Worm (Caenorhabditis elegans) whole organism, young adult: Measurements from ENCODE around the gene srlf-4.
A peak's percentile ranks its signal among the peaks of the same experiment; 100 is the strongest.

Source experiments
- F22D6.2 ChIP-seq: sonication (generic microtip); optimal IDR thresholded peaks from 2 replicates; lab custom pipeline; 2016; ENCODE audit warnings: mild to moderate bottlenecking, missing genetic modification characterization, missing compliant biosample characterization
- F57A8.1 ChIP-seq: fragments of 200-800 bp; sonication (Bioruptor generic); optimal IDR thresholded peaks from 2 replicates; lab custom pipeline; 2018; ENCODE audit warnings: mild to moderate bottlenecking, missing genetic modification characterization, moderate library complexity, missing compliant biosample characterization
- K11D2.4 ChIP-seq: fragments of 200-800 bp; sonication (Bioruptor generic); IDR thresholded peaks from 2 replicates; pipeline ENCODE4 v1.3.6; 2022; ENCODE audit warnings: missing genetic modification reagents, missing genetic modification characterization, missing compliant biosample characterization
- T07F8.4 ChIP-seq: sonication (generic microtip); optimal IDR thresholded peaks from 2 replicates; lab custom pipeline; 2016; ENCODE audit warnings: mild to moderate bottlenecking, missing genetic modification characterization, moderate library complexity, missing compliant biosample characterization
- T26A5.8 ChIP-seq: sonication (generic microtip); optimal IDR thresholded peaks from 2 replicates; lab custom pipeline; 2016; ENCODE audit warnings: missing genetic modification characterization, missing compliant biosample characterization
- Y53F4B.3 ChIP-seq: fragments of 200-800 bp; sonication (Bioruptor generic); IDR thresholded peaks from 2 replicates; pipeline ENCODE4 v1.3.6; 2022; ENCODE audit warnings: missing genetic modification reagents, missing genetic modification characterization, missing compliant biosample characterization
- Y79H2A.3 ChIP-seq: fragments of 200-800 bp; sonication (Bioruptor generic); conservative IDR thresholded peaks from 2 replicates; pipeline ENCODE4 v1.3.6; 2022; ENCODE audit warnings: missing genetic modification reagents, missing genetic modification characterization, missing compliant biosample characterization
- Y95B8A.8 ChIP-seq: fragments of 200-800 bp; sonication (Bioruptor generic); IDR thresholded peaks from 2 replicates; pipeline ENCODE4 v1.3.6; 2022; ENCODE audit warnings: missing genetic modification reagents, missing genetic modification characterization, missing compliant biosample characterization
- akir-1 ChIP-seq: fragments of 200-800 bp; sonication (Bioruptor generic); optimal IDR thresholded peaks from 2 replicates; lab custom pipeline; 2018; ENCODE audit warnings: mild to moderate bottlenecking, missing genetic modification characterization, moderate library complexity, missing compliant biosample characterization
- ama-1 ChIP-seq, 3 experiments: fragments of 150-350 bp in 1 of 3; sonication (generic microtip) in 2 of 3; optimal IDR thresholded peaks; 2 replicates each; lab custom pipeline; 2014 to 2018; ENCODE audit warnings: missing biosample characterization in 2 of 3, missing genetic modification characterization in 2 of 3, missing genetic modification reagents in 2 of 3
- atf-7 ChIP-seq: sonication (generic microtip); optimal IDR thresholded peaks from 2 replicates; lab custom pipeline; 2017; ENCODE audit warnings: mild to moderate bottlenecking, missing genetic modification characterization, missing compliant biosample characterization
- athp-1 ChIP-seq: sonication (generic microtip); optimal IDR thresholded peaks from 2 replicates; lab custom pipeline; 2017; ENCODE audit warnings: mild to moderate bottlenecking, missing genetic modification characterization, missing compliant biosample characterization
- bed-2 ChIP-seq: fragments of 200-800 bp; sonication (Bioruptor generic); IDR thresholded peaks from 2 replicates; pipeline ENCODE4 v1.3.6; 2022; ENCODE audit warnings: missing genetic modification reagents, missing genetic modification characterization, missing compliant biosample characterization
- ccch-3 ChIP-seq: fragments of 200-800 bp; sonication (Bioruptor generic); optimal IDR thresholded peaks from 2 replicates; lab custom pipeline; 2018; ENCODE audit warnings: mild to moderate bottlenecking, missing genetic modification characterization, missing compliant biosample characterization
- cebp-1 ChIP-seq, 2 experiments: fragments of 200-800 bp in 1 of 2; sonication (Bioruptor generic) in 1 of 2; sonication (generic microtip) in 1 of 2; IDR thresholded peaks in 1 of 2; optimal IDR thresholded peaks in 1 of 2; 2 replicates each; pipeline versions ENCODE4 v1.3.6 to Lab custom; 2017 to 2022; ENCODE audit warnings: missing compliant biosample characterization in 2 of 2, missing genetic modification characterization in 2 of 2, mild to moderate bottlenecking in 1 of 2, missing genetic modification reagents in 1 of 2, moderate library complexity in 1 of 2
- ceh-27 ChIP-seq: fragments of 200-800 bp; sonication (Bioruptor generic); optimal IDR thresholded peaks from 2 replicates; lab custom pipeline; 2018; ENCODE audit warnings: mild to moderate bottlenecking, missing genetic modification characterization, moderate library complexity, missing compliant biosample characterization
- ceh-40 ChIP-seq: fragments of 200-800 bp; sonication (Bioruptor generic); IDR thresholded peaks from 2 replicates; pipeline ENCODE4 v1.3.6; 2022; ENCODE audit warnings: missing genetic modification characterization, missing compliant biosample characterization
- dox-1 ChIP-seq: fragments of 200-800 bp; sonication (Bioruptor generic); IDR thresholded peaks from 2 replicates; pipeline ENCODE4 v1.3.6; 2022; ENCODE audit warnings: missing genetic modification reagents, missing genetic modification characterization, missing compliant biosample characterization
- egl-18 ChIP-seq: fragments of 200-800 bp; sonication (Bioruptor generic); IDR thresholded peaks from 2 replicates; pipeline ENCODE4 v1.3.6; 2022; ENCODE audit warnings: missing genetic modification reagents, missing genetic modification characterization, missing compliant biosample characterization
- hlh-12 ChIP-seq: sonication (generic microtip); optimal IDR thresholded peaks from 2 replicates; lab custom pipeline; 2016; ENCODE audit warnings: missing genetic modification characterization, missing compliant biosample characterization
- lsl-1 ChIP-seq: fragments of 200-800 bp; sonication (Bioruptor generic); optimal IDR thresholded peaks from 2 replicates; lab custom pipeline; 2018; ENCODE audit warnings: mild to moderate bottlenecking, missing genetic modification characterization, moderate library complexity, missing compliant biosample characterization
- lsy-27 ChIP-seq: sonication (generic microtip); optimal IDR thresholded peaks from 2 replicates; lab custom pipeline; 2017; ENCODE audit warnings: missing genetic modification characterization, mild to moderate bottlenecking, missing compliant biosample characterization, antibody characterized with exemption, missing genotype, borderline replicate concordance; ENCODE audit not compliant: insufficient read depth
- madf-10 ChIP-seq: sonication (generic microtip); optimal IDR thresholded peaks from 2 replicates; lab custom pipeline; 2016; ENCODE audit warnings: mild to moderate bottlenecking, missing genetic modification characterization, missing compliant biosample characterization
- madf-8 ChIP-seq: fragments of 200-800 bp; sonication (Bioruptor generic); conservative IDR thresholded peaks from 2 replicates; pipeline ENCODE4 v1.3.6; 2022; ENCODE audit warnings: missing genetic modification reagents, missing genetic modification characterization, missing compliant biosample characterization
- mcd-1 ChIP-seq: fragments of 200-800 bp; sonication (Bioruptor generic); IDR thresholded peaks from 2 replicates; pipeline ENCODE4 v1.3.6; 2022; ENCODE audit warnings: missing genetic modification reagents, missing genetic modification characterization, missing compliant biosample characterization
- mel-28 ChIP-seq: sonication (generic microtip); optimal IDR thresholded peaks from 2 replicates; lab custom pipeline; 2016; ENCODE audit warnings: borderline replicate concordance, mild to moderate bottlenecking, missing genetic modification characterization, missing compliant biosample characterization
- mes-4 ChIP-seq: sonication (generic microtip); optimal IDR thresholded peaks from 2 replicates; lab custom pipeline; 2016; ENCODE audit warnings: missing genotype, missing genetic modification characterization, missing compliant biosample characterization
- nfyb-1 ChIP-seq: fragments of 200-800 bp; sonication (Bioruptor generic); IDR thresholded peaks from 2 replicates; pipeline ENCODE4 v1.3.6; 2022; ENCODE audit warnings: missing genetic modification reagents, missing genetic modification characterization, missing compliant biosample characterization
- nhr-120 ChIP-seq: fragments of 200-800 bp; sonication (Bioruptor generic); IDR thresholded peaks from 2 replicates; pipeline ENCODE4 v1.3.6; 2022; ENCODE audit warnings: missing genetic modification characterization, missing compliant biosample characterization
- nhr-80 ChIP-seq: sonication (generic microtip); optimal IDR thresholded peaks from 2 replicates; lab custom pipeline; 2016; ENCODE audit warnings: missing genetic modification characterization, missing compliant biosample characterization
- nhr-90 ChIP-seq: sonication (generic microtip); optimal IDR thresholded peaks from 2 replicates; lab custom pipeline; 2016; ENCODE audit warnings: missing genotype, mild to moderate bottlenecking, missing genetic modification characterization, missing compliant biosample characterization
- pbrm-1 ChIP-seq: fragments of 200-800 bp; sonication (Bioruptor generic); IDR thresholded peaks from 2 replicates; pipeline ENCODE4 v1.3.6; 2022; ENCODE audit warnings: missing genetic modification reagents, missing genetic modification characterization, missing compliant biosample characterization
- pha-4 ChIP-seq: fragments of 150-350 bp; sonication (generic microtip); optimal IDR thresholded peaks from 2 replicates; lab custom pipeline; 2014; ENCODE audit warnings: missing biosample characterization, missing genetic modification reagents, missing genetic modification characterization
- rcor-1 ChIP-seq: fragments of 200-800 bp; sonication (Bioruptor generic); IDR thresholded peaks from 2 replicates; pipeline ENCODE4 v1.3.6; 2022; ENCODE audit warnings: missing genetic modification reagents, missing genetic modification characterization, missing compliant biosample characterization
- snpc-1.1 ChIP-seq: sonication (generic microtip); optimal IDR thresholded peaks from 2 replicates; lab custom pipeline; 2017; ENCODE audit warnings: missing genetic modification characterization, mild to moderate bottlenecking, missing compliant biosample characterization, antibody characterized with exemption, moderate library complexity, missing genotype, missing genetic modification reagents; ENCODE audit not compliant: insufficient read depth
- snpc-1.3 ChIP-seq: sonication (generic microtip); optimal IDR thresholded peaks from 2 replicates; lab custom pipeline; 2017; ENCODE audit warnings: missing genetic modification characterization, mild to moderate bottlenecking, missing compliant biosample characterization, antibody characterized with exemption, moderate library complexity, missing genotype, missing genetic modification reagents; ENCODE audit not compliant: insufficient read depth
- snpc-3.4 ChIP-seq: sonication (generic microtip); optimal IDR thresholded peaks from 2 replicates; lab custom pipeline; 2017; ENCODE audit warnings: missing genetic modification characterization, mild to moderate bottlenecking, missing compliant biosample characterization, antibody characterized with exemption, moderate library complexity, missing genotype, missing genetic modification reagents
- snpc-4 ChIP-seq, 5 experiments: fragments of 150-350 bp in 1 of 5; sonication (generic microtip) in 4 of 5; optimal IDR thresholded peaks; 2 replicates each; lab custom pipeline; 2014 to 2018; ENCODE audit warnings: missing genetic modification characterization in 5 of 5, missing biosample characterization in 3 of 5, antibody characterized with exemption in 2 of 5, mild to moderate bottlenecking in 2 of 5, missing compliant biosample characterization in 2 of 5, missing genotype in 2 of 5, moderate library complexity in 2 of 5, missing genetic modification reagents in 1 of 5
- somi-1 ChIP-seq: fragments of 200-800 bp; sonication (Bioruptor generic); optimal IDR thresholded peaks from 2 replicates; lab custom pipeline; 2018; ENCODE audit warnings: mild to moderate bottlenecking, missing genetic modification characterization, missing compliant biosample characterization
- zim-3 ChIP-seq: sonication (generic microtip); optimal IDR thresholded peaks from 2 replicates; lab custom pipeline; 2017; ENCODE audit warnings: mild to moderate bottlenecking, missing genetic modification characterization, moderate library complexity, missing compliant biosample characterization

The srlf-4 gene

DNA sequence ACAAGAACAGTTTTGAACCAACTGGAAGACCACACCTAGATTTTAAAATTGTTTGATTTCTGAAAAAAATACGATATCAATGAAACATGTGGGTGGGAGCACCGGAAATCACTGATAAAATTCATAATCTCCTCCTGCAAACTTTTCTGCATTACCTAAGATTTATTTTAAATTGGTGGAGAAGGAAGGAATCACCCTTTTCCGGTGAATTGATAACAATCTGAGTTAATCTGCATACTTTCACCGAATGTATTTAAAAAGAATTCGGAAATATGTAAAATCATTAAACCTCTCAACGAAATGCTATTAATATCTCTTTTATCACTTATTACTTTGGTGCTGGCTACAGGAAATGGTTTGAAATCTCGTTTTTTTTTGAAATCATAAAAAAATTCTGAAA, 18.4 kb upstream of the srlf-4 start, which contains the start of gene dct-19:
Gene dct-19, plus strand, starts transcription at position 301 of the 400 bp plus-strand sequence.
- TF ChIP-seq ama-1 (optimal IDR thresholded peaks at IDR 0.05; lab: Kevin White, UChicago) (no peak), ama-1 (GFP tag; optimal IDR thresholded peaks at IDR 0.05; lab: Kevin White, UChicago) (no peak), nhr-80 (tag; lab: Kevin White, UChicago) (no peak), mes-4 (no peak), nhr-120 (GFP tag; lab: Robert Waterston, UW) (no peak), lsl-1 (GFP tag; lab: Kevin White, UChicago) (no peak), mel-28 (tag; lab: Kevin White, UChicago) (no peak), F57A8.1 (GFP tag; lab: Kevin White, UChicago) (no peak), mcd-1 (GFP tag; lab: Robert Waterston, UW) (no peak)

DNA sequence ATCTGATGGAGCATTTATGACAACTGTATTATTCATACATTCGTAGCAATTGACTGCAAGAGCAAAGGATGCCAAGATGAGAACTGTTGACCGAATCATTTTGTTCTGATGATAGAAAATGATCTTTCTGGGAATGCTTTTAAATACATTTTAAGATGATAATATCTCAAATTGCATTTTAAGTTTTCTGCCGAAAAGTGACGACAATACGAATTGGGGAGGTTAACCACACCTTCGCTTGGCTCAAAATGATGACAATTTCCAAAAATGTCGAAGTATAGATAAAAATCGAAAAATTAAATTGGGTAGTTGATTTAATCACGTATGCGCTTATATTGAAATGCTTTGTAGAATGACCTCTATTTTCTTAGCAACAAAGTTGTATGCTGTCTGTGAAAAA, 17.0 kb upstream of the srlf-4 start, which contains the start of gene dod-24:
Gene dod-24, minus strand, starts transcription at position 101 of the 400 bp plus-strand sequence.
- TF ChIP-seq nhr-90 (tag; lab: Kevin White, UChicago) (no peak), dox-1 (GFP tag; lab: Robert Waterston, UW) (no peak), snpc-1.1 (tag; lab: Kevin White, UChicago) (no peak), pha-4 (tag; lab: Kevin White, UChicago) (no peak), atf-7 (tag; lab: Kevin White, UChicago) (no peak), zim-3 (tag; lab: Kevin White, UChicago) (no peak), madf-10 (tag; lab: Kevin White, UChicago) (no peak), hlh-12 (tag; lab: Kevin White, UChicago) (no peak), ceh-27 (GFP tag; lab: Kevin White, UChicago) (no peak), mcd-1 (GFP tag; lab: Robert Waterston, UW) (no peak), somi-1 (GFP tag; lab: Kevin White, UChicago) (no peak)
- TF ChIP-seq, all 124 proteins: peak for 0

DNA sequence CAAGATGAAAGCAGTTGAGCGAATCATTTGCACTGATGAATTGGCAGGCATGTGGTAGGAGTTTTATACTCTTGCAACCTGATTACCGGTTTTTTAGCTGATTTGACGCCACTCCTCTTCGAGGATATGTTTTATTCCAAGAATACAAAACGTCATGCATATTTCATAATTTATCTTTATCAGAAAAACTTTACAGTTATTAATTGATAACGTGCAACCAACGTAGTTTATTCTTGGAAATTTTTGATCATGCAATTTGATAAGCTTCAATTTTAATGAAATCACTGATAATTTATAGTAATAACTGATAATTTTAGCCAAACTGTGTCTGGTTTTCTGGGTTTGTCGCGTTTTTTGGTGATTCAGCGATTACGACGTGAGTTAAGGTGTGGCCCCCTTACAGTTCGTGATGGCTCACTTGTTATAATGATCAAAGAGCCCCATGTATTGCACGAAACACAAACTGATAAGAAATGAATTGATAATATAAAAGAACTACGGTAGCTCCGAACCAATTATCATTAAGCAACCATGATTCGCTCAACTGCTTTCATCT, 12.1 kb upstream of the srlf-4 start, which contains the start of the genes cld-1 and dod-21:
Gene cld-1, minus strand, starts transcription at position 51 of the 556 bp plus-strand sequence.
Gene dod-21, plus strand, starts transcription at position 518 of the 556 bp plus-strand sequence.
- no peak for TF ChIP-seq cebp-1 (GFP tag; IDR thresholded peaks at IDR 0.05; lab: Robert Waterston, UW)
- TF ChIP-seq cebp-1 (tag; optimal IDR thresholded peaks at IDR 0.05; lab: Kevin White, UChicago): no peak
- TF ChIP-seq bed-2 (GFP tag; lab: Robert Waterston, UW): no peak
- no peak for TF ChIP-seq T26A5.8 (tag; lab: Kevin White, UChicago)
- no peak for TF ChIP-seq lsy-27 (tag; lab: Kevin White, UChicago)
- TF ChIP-seq nhr-80 (tag; lab: Kevin White, UChicago): peak; percentile 69
- TF ChIP-seq F22D6.2 (tag; lab: Kevin White, UChicago): no peak
- no peak for TF ChIP-seq Y95B8A.8
- no peak for TF ChIP-seq ccch-3 (GFP tag; lab: Kevin White, UChicago)
- no peak for TF ChIP-seq Y53F4B.3 (GFP tag; lab: Robert Waterston, UW)
- peak; percentile 78 for TF ChIP-seq nfyb-1
- no peak for TF ChIP-seq T07F8.4 (tag; lab: Kevin White, UChicago)

DNA sequence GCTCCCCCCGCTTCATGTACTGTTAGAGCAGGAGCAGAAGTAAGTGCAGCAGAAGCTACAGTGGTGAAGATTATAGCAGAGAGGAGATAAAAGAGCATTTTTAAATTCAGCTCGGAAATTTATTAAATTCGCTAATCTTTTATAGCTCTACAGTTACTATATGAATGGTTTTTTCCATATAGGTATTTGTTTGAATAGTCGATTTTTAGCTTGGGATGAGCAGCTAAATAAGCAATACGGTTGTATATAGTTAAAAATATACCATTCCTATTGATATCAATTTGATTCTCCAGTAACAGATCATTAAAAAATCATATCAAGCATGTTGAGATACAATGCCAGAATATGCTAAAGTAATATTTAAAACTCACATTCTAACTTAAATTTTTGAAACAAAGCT, 2.4 kb upstream of the srlf-4 start, which contains the start of gene srlf-5:
Gene srlf-5, minus strand, starts transcription at position 101 of the 400 bp plus-strand sequence.
- TF ChIP-seq snpc-1.3: no peak
- TF ChIP-seq nhr-90 (tag; lab: Kevin White, UChicago): no peak
- TF ChIP-seq K11D2.4 (GFP tag; lab: Robert Waterston, UW): no peak
- TF ChIP-seq athp-1 (tag; lab: Kevin White, UChicago): no peak
- no peak for TF ChIP-seq egl-18 (GFP tag; lab: Robert Waterston, UW)
- TF ChIP-seq rcor-1: no peak
- TF ChIP-seq pha-4 (tag; lab: Kevin White, UChicago): no peak
- TF ChIP-seq snpc-3.4 (tag; lab: Kevin White, UChicago): no peak
- no peak for TF ChIP-seq bed-2 (GFP tag; lab: Robert Waterston, UW)
- no peak for TF ChIP-seq akir-1
- no peak for TF ChIP-seq hlh-12 (tag; lab: Kevin White, UChicago)
- TF ChIP-seq pbrm-1 (GFP tag; lab: Robert Waterston, UW): no peak
- TF ChIP-seq zim-3 (tag; lab: Kevin White, UChicago): no peak
- TF ChIP-seq ceh-40: no peak
- TF ChIP-seq snpc-4 (GFP tag; optimal IDR thresholded peaks at IDR 0.05; lab: Kevin White, UChicago): no peak
- TF ChIP-seq snpc-4 (tag; optimal IDR thresholded peaks at IDR 0.05; lab: Kevin White, UChicago): no peak
- no peak for TF ChIP-seq T07F8.4 (tag; lab: Kevin White, UChicago)
- no peak for TF ChIP-seq madf-8 (GFP tag; lab: Robert Waterston, UW)
- TF ChIP-seq Y79H2A.3 (GFP tag; lab: Robert Waterston, UW): no peak
